Fruit fly (Drosophila melanogaster) ovary, adult (tissue): ENCODE data around the gene CG43084.

ENCODE experiments used
- CG17801 ChIP-seq: fragments of 200-800 bp; optimal IDR thresholded peaks from 2 replicates; lab custom pipeline; 2019; ENCODE audit warnings: missing biosample characterization, mild to moderate bottlenecking, missing genetic modification characterization, moderate library complexity; ENCODE audit not compliant: partially characterized antibody

The CG43084 gene

DNA sequence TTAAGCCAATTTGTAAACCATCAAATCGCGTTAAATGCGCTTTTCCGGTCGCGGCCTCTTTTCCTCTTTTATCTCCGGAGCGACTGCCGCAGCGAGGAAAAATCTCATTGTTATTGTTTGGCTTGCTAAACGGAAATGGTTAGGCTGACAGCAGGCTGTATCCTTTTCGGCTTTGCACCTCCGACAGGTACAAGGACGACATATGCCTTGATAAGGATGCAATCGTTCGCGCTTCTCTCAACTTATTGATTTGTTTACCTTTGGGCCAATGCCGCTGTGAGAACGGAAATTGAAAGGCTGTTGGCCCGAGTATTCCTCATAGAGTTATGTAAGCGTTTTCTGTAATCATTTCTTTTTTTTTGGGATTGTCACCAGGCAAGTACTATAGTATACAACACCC is 12.1 kb upstream of the CG43084 start:
- no peak for TF ChIP-seq CG17801 (GFP tag; lab: Kevin White, UChicago)

DNA sequence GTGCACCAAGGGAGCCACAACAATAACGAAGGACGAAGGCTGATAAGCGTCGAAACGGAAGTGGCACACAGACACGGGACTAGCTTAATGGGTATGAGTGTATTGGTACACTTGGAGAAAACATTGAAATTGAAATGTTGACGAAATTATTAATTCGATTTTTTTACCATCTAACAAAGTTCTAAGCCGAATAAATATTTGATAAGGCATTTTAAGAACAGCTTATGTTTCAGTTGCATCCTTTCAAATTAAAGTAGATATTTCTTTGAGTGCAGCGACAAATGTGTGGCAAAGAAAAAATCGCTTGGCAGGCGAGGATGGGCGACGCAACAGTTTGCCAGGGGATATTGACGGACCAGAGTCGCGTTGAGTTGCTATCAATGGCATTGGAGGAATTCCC is 10.7 kb upstream of the CG43084 start:
- no peak for TF ChIP-seq CG17801 (GFP tag; lab: Kevin White, UChicago)

DNA sequence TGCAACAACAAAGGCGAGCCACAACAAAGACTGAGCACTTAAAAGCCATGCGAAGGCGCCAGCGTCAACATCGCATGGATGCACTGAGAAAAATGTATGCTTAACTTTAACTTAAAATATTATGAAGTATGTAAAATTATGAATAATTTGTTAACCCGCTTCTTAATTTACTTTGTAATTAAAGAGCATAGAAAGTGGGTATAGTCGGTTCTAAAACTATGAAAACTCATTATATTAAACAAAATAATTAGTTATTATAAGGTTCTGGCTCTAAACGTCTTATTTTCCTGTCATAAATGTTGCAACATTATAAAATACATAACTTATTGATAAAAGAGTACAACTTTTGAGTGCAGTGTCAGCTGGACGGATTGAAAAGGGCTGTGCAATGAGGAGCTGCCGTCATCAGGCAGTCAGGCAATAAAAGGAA is 9.0 kb upstream of the CG43084 start:
- no peak for TF ChIP-seq CG17801 (GFP tag; lab: Kevin White, UChicago)

DNA sequence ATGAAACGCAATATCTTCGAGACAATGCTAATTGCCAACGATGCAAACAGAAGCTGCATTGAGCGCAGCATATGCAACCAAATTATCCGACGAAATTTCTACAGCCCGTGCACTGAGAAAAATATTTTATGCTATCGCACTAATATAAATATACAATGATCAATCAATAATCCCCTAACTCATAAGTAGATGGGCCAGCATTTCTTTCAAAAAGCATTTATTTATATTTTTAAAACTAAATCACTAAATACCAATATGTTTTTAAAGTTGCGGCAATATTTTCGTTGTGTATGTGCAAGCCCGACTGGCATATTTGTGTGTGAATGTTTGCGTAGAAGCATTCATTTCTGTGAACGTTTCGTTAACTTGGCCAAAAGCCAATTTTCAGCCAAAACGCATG is 4.5 kb upstream of the CG43084 start:
- no peak for TF ChIP-seq CG17801 (GFP tag; lab: Kevin White, UChicago)

DNA sequence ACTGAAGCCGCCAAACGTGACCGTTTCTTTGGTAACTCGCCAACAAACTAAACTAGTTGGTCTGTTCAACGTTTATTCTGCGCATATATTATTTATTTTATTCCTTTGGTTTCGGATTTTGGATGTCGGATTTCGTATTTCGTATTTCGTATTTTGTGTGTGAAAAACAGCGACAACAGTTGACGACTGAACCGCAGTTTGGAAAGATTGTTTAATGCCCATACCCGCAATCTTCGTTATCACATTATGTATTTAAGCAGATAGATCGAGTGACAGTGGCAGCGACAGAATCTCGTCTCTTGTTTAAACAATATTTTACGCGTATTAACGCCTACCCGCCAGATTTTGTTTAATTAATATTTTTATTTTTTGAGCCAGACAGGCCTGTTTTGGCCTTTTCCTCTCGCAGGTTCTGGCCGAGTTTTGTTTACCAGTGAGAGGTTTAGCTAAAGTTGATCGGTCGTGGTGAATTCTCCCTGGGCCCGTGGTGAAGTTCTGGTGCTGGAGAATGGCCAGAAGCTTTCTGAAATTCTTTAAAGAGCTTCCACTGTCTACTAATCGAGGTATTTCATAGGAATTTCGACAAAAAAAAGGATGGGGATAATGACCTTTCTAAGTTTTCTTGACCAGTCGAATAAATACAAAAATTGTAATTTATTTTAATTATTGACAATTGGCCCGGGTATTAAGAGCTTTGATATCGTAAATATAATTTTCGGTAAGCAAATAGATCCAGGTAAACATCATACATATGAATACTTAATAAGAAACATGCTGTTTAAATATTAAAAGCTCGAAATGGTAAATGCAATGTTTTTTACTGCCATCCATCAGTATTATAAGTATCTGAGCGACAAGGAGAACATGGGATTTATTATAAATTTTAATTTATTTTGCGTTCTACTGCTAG is 2.7 kb upstream of the CG43084 start, which contains the start of the genes comm3 and CG43083:
Gene comm3 (minus strand): TSS at position 51 of the 910 bp plus-strand sequence.
Gene CG43083 (plus strand): TSS at position 860 of the 910 bp plus-strand sequence.
- TF ChIP-seq CG17801 (GFP tag; lab: Kevin White, UChicago), result no peak

DNA sequence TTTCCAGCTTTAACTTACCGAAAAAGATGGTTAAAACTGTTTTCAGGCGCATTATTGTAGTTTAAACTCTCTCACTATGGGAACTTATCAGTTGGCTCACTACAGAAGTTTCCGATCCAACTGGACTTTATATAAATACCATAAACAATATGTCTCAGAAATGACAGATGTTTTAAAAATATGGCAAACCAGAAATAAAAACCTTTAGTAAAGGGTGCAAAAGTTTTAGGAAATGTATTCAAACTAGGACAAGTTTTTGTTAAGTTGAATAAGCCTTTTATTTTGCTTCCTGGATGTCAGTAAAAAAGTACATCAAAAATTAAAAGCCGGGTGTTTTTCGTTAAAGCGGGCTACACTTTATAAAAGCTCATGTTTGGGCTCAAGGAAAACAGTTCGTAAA is 1.1 kb upstream of the CG43084 start, which contains the start of the genes Eig71Ea and Eig71Eb:
Gene Eig71Ea (minus strand): TSS at position 101 of the 400 bp plus-strand sequence.
Gene Eig71Eb (plus strand): TSS at position 376 of the 400 bp plus-strand sequence.
- TF ChIP-seq CG17801 (GFP tag; lab: Kevin White, UChicago), result no peak

DNA sequence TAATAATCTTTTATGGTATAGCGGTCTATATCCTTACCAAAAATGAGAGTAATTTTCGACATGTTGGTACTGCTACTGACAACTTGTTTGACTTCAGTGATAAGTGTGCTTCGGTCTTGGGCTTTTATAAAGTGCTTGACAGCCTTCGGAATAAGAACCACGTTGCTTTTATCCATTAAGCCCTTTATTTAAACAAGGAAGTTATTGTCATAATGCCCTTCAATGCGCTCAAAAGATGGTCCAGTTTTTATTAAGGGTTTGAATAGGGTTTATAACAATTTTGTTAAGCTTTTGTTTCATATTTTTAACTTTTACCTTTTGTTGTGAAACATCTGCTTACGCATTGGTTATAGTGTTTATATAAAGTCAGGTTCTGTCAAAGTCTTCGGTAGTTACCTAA is 1.5 kb downstream of the CG43084 start, which contains the start of the genes Eig71Ec and Eig71Ed:
Gene Eig71Ec (minus strand): TSS at position 101 of the 400 bp plus-strand sequence.
Gene Eig71Ed (plus strand): TSS at position 384 of the 400 bp plus-strand sequence.
- no peak for TF ChIP-seq CG17801 (GFP tag; lab: Kevin White, UChicago)

DNA sequence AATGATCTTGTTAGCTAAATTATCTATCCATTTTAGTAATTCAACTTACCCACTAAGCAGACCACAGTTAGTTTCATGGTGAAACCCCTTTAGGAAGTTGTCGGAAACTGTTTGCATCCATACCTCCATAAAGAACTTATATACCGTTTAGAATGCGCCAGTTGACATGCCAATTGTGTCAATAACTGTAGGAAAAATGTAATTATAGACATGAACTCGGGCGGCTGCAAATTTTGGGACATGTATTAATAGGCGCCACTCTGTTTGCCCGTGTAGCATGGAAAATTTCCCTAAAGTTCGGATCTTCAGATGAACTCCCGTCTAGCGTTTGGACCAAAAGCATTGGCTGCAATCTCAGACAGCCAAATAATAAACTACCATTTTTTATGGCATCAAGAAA is 5.3 kb downstream of the CG43084 start, which contains the start of gene Eig71Ee:
Gene Eig71Ee (minus strand): TSS at position 101 of the 400 bp plus-strand sequence.
- TF ChIP-seq CG17801 (GFP tag; lab: Kevin White, UChicago), result no peak

DNA sequence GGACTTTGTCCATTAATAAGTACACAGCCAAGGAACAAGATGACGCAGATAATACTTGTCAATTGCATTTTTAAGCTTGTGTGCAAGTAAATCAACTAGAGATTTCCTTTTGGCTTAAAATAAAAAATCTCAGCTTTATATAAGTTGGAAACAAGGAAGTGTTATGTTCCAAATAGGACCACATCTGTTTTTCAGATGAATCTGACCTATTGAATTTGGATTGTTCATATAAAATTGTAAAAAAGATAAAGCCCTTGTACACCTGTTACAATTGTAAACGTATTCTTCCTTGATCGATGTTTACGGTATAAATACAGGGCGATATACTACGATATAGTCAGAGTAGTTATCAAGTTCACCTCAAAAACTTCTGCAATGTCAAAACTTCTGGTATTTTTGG is 6.6 kb downstream of the CG43084 start, which contains the start of the genes Eig71Ef and Eig71Eg:
Gene Eig71Ef (minus strand): TSS at position 101 of the 400 bp plus-strand sequence.
Gene Eig71Eg (plus strand): TSS at position 339 of the 400 bp plus-strand sequence.
- TF ChIP-seq CG17801 (GFP tag; lab: Kevin White, UChicago), result no peak

DNA sequence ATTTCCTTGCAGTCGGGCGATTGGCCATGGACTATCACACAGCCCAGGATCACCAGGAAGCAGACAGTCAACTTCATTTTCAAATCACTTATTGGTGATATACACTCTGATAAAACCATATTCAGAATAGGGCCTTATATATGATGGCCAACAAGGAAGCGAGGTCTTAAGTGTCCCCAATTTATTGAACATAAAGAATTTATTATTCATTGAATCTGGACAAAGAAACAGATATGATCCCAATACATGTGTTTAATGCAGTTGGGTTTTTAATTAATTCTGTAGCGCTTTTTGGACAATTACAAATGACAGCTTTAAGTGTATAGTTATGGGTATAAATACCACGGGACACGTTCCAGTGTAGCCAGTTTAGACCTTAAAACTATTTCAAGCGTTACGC is 8.7 kb downstream of the CG43084 start, which contains the start of the genes Eig71Eh and Eig71Ei:
Gene Eig71Eh (minus strand): TSS at position 101 of the 400 bp plus-strand sequence.
Gene Eig71Ei (plus strand): TSS at position 367 of the 400 bp plus-strand sequence.
- TF ChIP-seq CG17801 (GFP tag; lab: Kevin White, UChicago), result no peak

DNA sequence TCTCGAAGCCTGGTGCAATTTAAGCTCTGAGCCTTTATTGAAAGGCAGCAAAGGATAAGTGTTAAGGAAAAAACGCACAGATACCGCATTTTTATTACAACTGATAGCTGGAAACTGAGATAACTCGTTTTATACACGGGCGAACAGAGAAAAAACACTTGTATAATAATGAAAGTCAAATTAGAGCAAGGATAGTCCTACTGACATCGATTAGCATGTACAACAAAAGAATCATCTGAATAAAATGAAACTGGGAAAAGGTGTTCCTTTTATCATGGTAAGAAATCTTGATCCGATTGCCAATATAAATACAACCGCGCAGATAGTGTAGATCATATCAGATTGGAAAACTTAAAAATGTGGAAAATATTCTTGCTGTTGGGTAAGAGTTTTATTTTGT is 10.3 kb downstream of the CG43084 start, which contains the start of the genes Eig71Ej and Eig71Ek:
Gene Eig71Ej (minus strand): TSS at position 101 of the 400 bp plus-strand sequence.
Gene Eig71Ek (plus strand): TSS at position 334 of the 400 bp plus-strand sequence.
- no peak for TF ChIP-seq CG17801 (GFP tag; lab: Kevin White, UChicago)

DNA sequence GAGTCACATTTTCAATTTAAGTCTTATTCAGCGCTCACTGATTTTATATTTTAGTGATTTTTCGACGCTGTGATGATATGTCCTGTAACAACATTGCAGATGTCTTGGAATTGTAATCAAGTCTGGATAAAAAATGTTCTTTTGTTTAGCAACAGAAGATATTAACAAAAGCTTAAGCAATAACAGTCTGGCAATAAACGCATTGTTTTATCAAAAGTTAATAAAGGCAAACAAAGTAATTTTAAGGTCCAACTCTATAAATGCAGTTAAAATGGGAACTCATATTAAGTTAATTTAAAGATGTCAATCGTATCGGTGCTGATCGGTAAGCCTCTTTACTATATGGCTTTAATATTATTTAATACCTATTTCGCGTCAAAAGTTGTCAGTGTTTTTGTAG is 10.9 kb downstream of the CG43084 start, which contains the start of gene CG43082:
Gene CG43082 (plus strand): TSS at position 301 of the 400 bp plus-strand sequence.
- TF ChIP-seq CG17801 (GFP tag; lab: Kevin White, UChicago), result no peak

DNA sequence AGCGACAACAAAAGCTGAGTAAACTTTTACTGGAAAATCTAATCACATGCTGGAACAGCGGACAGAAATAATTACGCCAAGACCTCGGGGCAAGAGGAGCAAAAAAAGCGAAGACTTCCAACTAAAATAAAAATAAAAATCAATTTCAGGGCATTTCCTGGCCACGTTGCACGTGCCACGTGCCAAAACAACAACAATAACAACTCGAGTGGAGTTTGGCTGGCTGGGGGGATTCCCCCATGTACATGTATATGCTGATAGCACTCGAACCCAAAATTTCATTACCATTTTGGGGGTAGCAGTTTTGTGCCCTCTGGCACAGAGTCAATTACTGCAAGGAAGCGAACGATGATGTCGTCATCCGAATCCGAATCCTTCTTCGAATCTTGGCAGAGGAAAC is 11.9 kb downstream of the CG43084 start:
- TF ChIP-seq CG17801 (GFP tag; lab: Kevin White, UChicago), result no peak

DNA sequence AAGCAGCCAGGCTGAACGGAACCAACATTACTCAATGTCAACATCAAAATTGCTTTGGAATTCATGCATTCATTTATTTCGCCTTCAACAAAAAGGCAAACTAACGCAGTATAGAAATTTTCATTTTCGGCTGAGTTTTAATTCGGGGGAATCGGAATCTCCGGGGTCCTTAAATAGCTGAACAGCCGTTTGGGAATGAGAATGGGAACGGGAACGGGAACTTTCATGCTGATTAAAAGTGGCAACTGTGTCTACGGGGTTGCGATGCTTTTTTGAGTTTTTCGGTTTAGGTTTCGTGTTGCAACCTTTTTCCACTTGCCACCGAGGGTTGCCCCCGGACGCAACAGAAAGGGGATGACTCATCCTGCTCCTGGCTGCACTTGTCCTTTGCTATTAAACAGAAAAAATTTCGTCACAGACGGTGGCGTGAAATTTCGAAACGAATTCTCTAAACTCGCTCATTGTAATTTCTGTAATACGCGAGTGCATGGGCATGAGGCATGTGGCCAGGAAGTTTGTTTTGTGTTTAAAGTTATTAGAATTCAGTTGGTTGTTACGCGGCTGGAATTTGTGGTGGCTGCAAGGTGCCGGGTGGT is 13.6 kb downstream of the CG43084 start:
- no peak for TF ChIP-seq CG17801 (GFP tag; lab: Kevin White, UChicago)
